Worm (Caenorhabditis elegans): ENCODE data around the gene Y37E11B.6.

DNA sequence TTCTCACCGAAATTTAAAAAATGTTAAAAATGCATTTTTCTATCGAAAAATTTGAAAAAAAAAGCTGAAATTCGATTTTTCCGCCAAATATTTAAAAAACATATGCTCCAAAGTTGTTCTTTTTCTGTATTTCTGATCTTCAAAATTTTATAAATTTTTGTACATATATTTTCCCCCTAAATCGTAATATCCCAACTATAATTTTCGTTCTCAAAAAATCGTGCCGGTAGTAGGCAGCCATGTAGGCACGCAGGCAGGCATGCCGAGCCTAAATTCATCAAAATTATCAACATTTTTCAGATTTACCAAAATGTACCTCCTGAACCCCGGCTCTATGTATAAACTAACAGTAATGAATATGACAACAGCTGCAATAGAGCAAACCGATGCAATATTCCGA is 34.2 kb downstream of the Y37E11B.6 start, which contains the start of gene sre-5:
- TF ChIP-seq ref-1 (GFP tag; conservative IDR thresholded peaks at IDR 0.05) (no peak), klf-2 (GFP tag; conservative IDR thresholded peaks at IDR 0.05) (no peak), tab-1 (GFP tag; IDR thresholded peaks at IDR 0.05) (no peak), med-1 (GFP tag; optimal IDR thresholded peaks at IDR 0.05; ENCODE audit: insufficient read depth) (no peak)

Measured in whole organism, midembryonic.